Fruit fly (Drosophila melanogaster) whole organism, wandering third instar larva: Measurements from ENCODE around the gene CG9107.

Experiments
- Abd-B ChIP-seq: fragments of >200 bp; optimal IDR thresholded peaks from 2 replicates; lab custom pipeline; 2017; ENCODE audit warnings: missing biosample characterization, missing genetic modification characterization
- CG32264 ChIP-seq: fragments of 200-800 bp; sonication (Bioruptor generic); optimal IDR thresholded peaks from 2 replicates; lab custom pipeline; 2016; ENCODE audit warnings: missing biosample characterization, missing genetic modification characterization
- CG9705 ChIP-seq: fragments of 200-800 bp; sonication (Bioruptor generic); optimal IDR thresholded peaks from 2 replicates; lab custom pipeline; 2018; ENCODE audit warnings: missing biosample characterization, mild to moderate bottlenecking, missing genetic modification characterization
- CrebA ChIP-seq: fragments of 200-800 bp; sonication (Bioruptor generic); optimal IDR thresholded peaks from 2 replicates; lab custom pipeline; 2016; ENCODE audit warnings: missing biosample characterization, mild to moderate bottlenecking, missing genetic modification characterization, borderline replicate concordance
- Dfd ChIP-seq: fragments of >200 bp; optimal IDR thresholded peaks from 2 replicates; lab custom pipeline; 2017; ENCODE audit warnings: missing biosample characterization, missing genetic modification characterization
- Dif ChIP-seq: fragments of 200-275, 200-300 bp; sonication (Bioruptor generic); optimal IDR thresholded peaks from 2 replicates; lab custom pipeline; 2018; ENCODE audit warnings: missing biosample characterization, missing genetic modification characterization; ENCODE audit not compliant: partially characterized antibody
- GATAd ChIP-seq: sonication (Bioruptor generic); optimal IDR thresholded peaks from 2 replicates; lab custom pipeline; 2016; ENCODE audit warnings: missing biosample characterization, missing genetic modification characterization
- HLH106 ChIP-seq: fragments of 200-800 bp; optimal IDR thresholded peaks from 3 replicates; lab custom pipeline; 2019; ENCODE audit warnings: missing biosample characterization, mild to moderate bottlenecking, missing genetic modification characterization, moderate library complexity
- Hnf4 ChIP-seq: fragments of 200-800 bp; sonication (Bioruptor generic); optimal IDR thresholded peaks from 2 replicates; lab custom pipeline; 2016; ENCODE audit warnings: missing biosample characterization, mild to moderate bottlenecking, missing genetic modification characterization
- Hr78 ChIP-seq: fragments of >200 bp; optimal IDR thresholded peaks from 2 replicates; lab custom pipeline; 2017; ENCODE audit warnings: missing biosample characterization, missing genetic modification characterization
- Hr83 ChIP-seq: fragments of 200-300 bp; sonication (Bioruptor generic); optimal IDR thresholded peaks from 2 replicates; lab custom pipeline; 2016; ENCODE audit warnings: missing biosample characterization, mild to moderate bottlenecking, missing genetic modification characterization, moderate library complexity; ENCODE audit not compliant: poor library complexity, severe bottlenecking
- Jra ChIP-seq: sonication (Bioruptor generic); optimal IDR thresholded peaks from 2 replicates; lab custom pipeline; 2016; ENCODE audit warnings: missing biosample characterization, missing genetic modification characterization
- Mio ChIP-seq: sonication (Bioruptor generic); optimal IDR thresholded peaks from 2 replicates; lab custom pipeline; 2016; ENCODE audit warnings: missing biosample characterization, missing genetic modification characterization
- Myc ChIP-seq: fragments of >200 bp; optimal IDR thresholded peaks from 2 replicates; lab custom pipeline; 2017
- N ChIP-seq: fragments of >200 bp; optimal IDR thresholded peaks from 2 replicates; lab custom pipeline; 2018; ENCODE audit warnings: missing biosample characterization, missing external identifiers, missing genetic modification characterization
- OdsH ChIP-seq: fragments of 200-800 bp; sonication (Bioruptor generic); optimal IDR thresholded peaks from 2 replicates; lab custom pipeline; 2016; ENCODE audit warnings: missing biosample characterization, mild to moderate bottlenecking, missing genetic modification characterization
- Rel ChIP-seq, 2 experiments: fragments of 200-800 bp; sonication (Bioruptor generic) in 1 of 2; optimal IDR thresholded peaks; 2 replicates in 1 of 2; 3 replicates in 1 of 2; lab custom pipeline; 2016 to 2019; ENCODE audit warnings: mild to moderate bottlenecking in 2 of 2, missing biosample characterization in 2 of 2, missing genetic modification characterization in 2 of 2, moderate library complexity in 1 of 2
- Sp1 ChIP-seq: fragments of 200-800 bp; sonication (Bioruptor generic); optimal IDR thresholded peaks from 3 replicates; lab custom pipeline; 2019; ENCODE audit warnings: missing biosample characterization, mild to moderate bottlenecking, missing genetic modification characterization, moderate library complexity
- Vsx2 ChIP-seq: fragments of 200-300, 225-300 bp; sonication (Bioruptor generic); optimal IDR thresholded peaks from 2 replicates; lab custom pipeline; 2018; ENCODE audit warnings: missing biosample characterization, missing genetic modification characterization; ENCODE audit not compliant: partially characterized antibody
- br ChIP-seq: fragments of 200-800 bp; sonication (Bioruptor generic); optimal IDR thresholded peaks from 2 replicates; lab custom pipeline; 2016; ENCODE audit warnings: missing biosample characterization, missing genetic modification characterization
- brk ChIP-seq: fragments of 200-800 bp; sonication (Bioruptor generic); optimal IDR thresholded peaks from 2 replicates; lab custom pipeline; 2016; ENCODE audit warnings: missing biosample characterization, mild to moderate bottlenecking, missing genetic modification characterization
- dl ChIP-seq, 2 experiments: fragments of 175-275, 200-275 bp in 1 of 2; fragments of 200-275 bp in 1 of 2; sonication (Bioruptor generic); optimal IDR thresholded peaks; lab custom pipeline; 2018; ENCODE audit warnings: mild to moderate bottlenecking in 2 of 2, missing biosample characterization in 2 of 2, missing genetic modification characterization in 2 of 2, moderate library complexity in 2 of 2; ENCODE audit not compliant: partially characterized antibody in 2 of 2, insufficient read depth in 1 of 2
- dmrt93B ChIP-seq: fragments of 200-800 bp; sonication (Bioruptor generic); optimal IDR thresholded peaks from 2 replicates; lab custom pipeline; 2018; ENCODE audit warnings: missing biosample characterization, mild to moderate bottlenecking, missing genetic modification characterization
- dsf ChIP-seq: sonication (Bioruptor generic); optimal IDR thresholded peaks from 2 replicates; lab custom pipeline; 2016; ENCODE audit warnings: missing biosample characterization, missing genetic modification characterization, borderline replicate concordance
- ey ChIP-seq: fragments of 200-800 bp; sonication (Bioruptor generic); optimal IDR thresholded peaks from 2 replicates; lab custom pipeline; 2016; ENCODE audit warnings: missing biosample characterization, missing genetic modification characterization
- foxo ChIP-seq, 2 experiments: fragments of 200-800 bp; sonication (Bioruptor generic); optimal IDR thresholded peaks; 2 replicates in 1 of 2; 3 replicates in 1 of 2; lab custom pipeline; 2016 to 2017; ENCODE audit warnings: missing biosample characterization in 2 of 2, missing genetic modification characterization in 2 of 2
- fru ChIP-seq: fragments of 200-800 bp; sonication (Bioruptor generic); optimal IDR thresholded peaks from 3 replicates; lab custom pipeline; 2016; ENCODE audit warnings: missing biosample characterization, mild to moderate bottlenecking, missing genetic modification characterization
- h ChIP-seq: fragments of 200-800 bp; sonication (Bioruptor generic); optimal IDR thresholded peaks from 3 replicates; lab custom pipeline; 2016; ENCODE audit warnings: missing biosample characterization, mild to moderate bottlenecking, missing genetic modification characterization
- jim ChIP-seq: fragments of 175-275, 200-325 bp; sonication (Bioruptor generic); optimal IDR thresholded peaks from 2 replicates; lab custom pipeline; 2016; ENCODE audit warnings: missing biosample characterization, mild to moderate bottlenecking, missing genetic modification characterization
- lola ChIP-seq: fragments of >200 bp; optimal IDR thresholded peaks from 2 replicates; lab custom pipeline; 2017; ENCODE audit warnings: missing biosample characterization, missing genetic modification characterization
- pan ChIP-seq: fragments of >200 bp; optimal IDR thresholded peaks from 2 replicates; lab custom pipeline; 2017
- psq ChIP-seq: fragments of 200-800 bp; sonication (Bioruptor generic); optimal IDR thresholded peaks from 3 replicates; lab custom pipeline; 2017; ENCODE audit warnings: missing biosample characterization, mild to moderate bottlenecking, missing genetic modification characterization, moderate library complexity
- rgr ChIP-seq: fragments of 200-800 bp; sonication (Bioruptor generic); optimal IDR thresholded peaks from 3 replicates; lab custom pipeline; 2016; ENCODE audit warnings: missing biosample characterization, mild to moderate bottlenecking, missing genetic modification characterization
- sage ChIP-seq: fragments of 200-800 bp; sonication (Bioruptor generic); optimal IDR thresholded peaks from 2 replicates; lab custom pipeline; 2016; ENCODE audit warnings: missing biosample characterization, mild to moderate bottlenecking, missing genetic modification characterization
- sv ChIP-seq: fragments of 200-800 bp; sonication (Bioruptor generic); optimal IDR thresholded peaks from 3 replicates; lab custom pipeline; 2016; ENCODE audit warnings: missing biosample characterization, missing genetic modification characterization
- tai ChIP-seq: sonication (Bioruptor generic); optimal IDR thresholded peaks from 2 replicates; lab custom pipeline; 2016; ENCODE audit warnings: missing biosample characterization, missing genetic modification characterization
- usp ChIP-seq: fragments of >200 bp; optimal IDR thresholded peaks from 2 replicates; lab custom pipeline; 2017; ENCODE audit warnings: missing biosample characterization, missing genetic modification characterization
- woc ChIP-seq: sonication (Bioruptor generic); optimal IDR thresholded peaks from 2 replicates; lab custom pipeline; 2016; ENCODE audit warnings: missing biosample characterization, mild to moderate bottlenecking, missing genetic modification characterization

Gene CG9107

DNA sequence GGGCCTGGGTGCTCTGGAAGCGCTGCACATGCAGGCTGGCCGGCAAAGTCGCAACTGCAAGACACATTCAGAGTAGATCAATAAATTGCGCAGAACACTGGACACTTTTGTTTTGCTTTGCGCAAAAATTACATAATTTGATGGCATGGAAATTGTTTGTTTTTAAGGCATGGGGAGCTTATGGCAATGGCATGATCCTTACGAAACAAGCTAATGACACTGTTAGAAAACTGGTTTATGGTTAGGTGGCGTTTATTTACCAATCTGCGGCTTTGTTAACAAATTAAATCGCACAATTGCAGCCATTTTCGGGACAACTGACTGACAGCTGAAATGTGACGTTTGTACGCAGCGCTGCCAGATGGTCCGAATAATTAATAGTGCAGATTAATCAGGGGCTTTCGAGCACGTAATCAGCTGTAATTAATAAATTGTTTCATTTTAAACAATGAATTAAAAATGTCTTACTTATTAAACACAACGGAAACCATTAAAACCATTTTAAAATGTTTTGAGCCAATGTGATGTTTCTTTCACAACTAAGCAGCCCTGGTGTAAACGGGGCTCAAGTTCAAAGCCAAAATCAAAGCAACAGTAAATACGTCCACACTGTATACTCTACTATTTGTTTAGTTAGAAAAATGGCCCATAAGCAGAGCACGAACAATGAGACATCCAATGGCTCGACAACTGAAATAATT is 38.2 kb upstream of the CG9107 start, which contains the start of the genes ND-51 and CG13994:
TSS of gene ND-51 (minus strand) at position 376 of the 701 bp plus-strand sequence.
TSS of gene CG13994 (plus strand) at position 608 of the 701 bp plus-strand sequence.
- TF ChIP-seq sv (GFP tag; lab: Kevin White, UChicago): peak; percentile 50
- TF ChIP-seq lola (GFP tag; lab: Kevin White, UChicago): no peak
- peak; percentile 82 for TF ChIP-seq HLH106 (tag; lab: Kevin White, UChicago)
- no peak for TF ChIP-seq br (GFP tag; lab: Kevin White, UChicago)
- TF ChIP-seq Dif (GFP tag; lab: Kevin White, UChicago): no peak
- peak; percentile 71 for TF ChIP-seq CG9705 (GFP tag; lab: Kevin White, UChicago)
- peak; percentile 84 for TF ChIP-seq h
- no peak for TF ChIP-seq dl (GFP tag; optimal IDR thresholded peaks at IDR 0.05; lab: Kevin White, UChicago; ENCODE audit: insufficient read depth in 1 of 2, partially characterized antibody in 2 of 2)
- TF ChIP-seq usp (GFP tag; lab: Kevin White, UChicago): no peak
- no peak for TF ChIP-seq sage (GFP tag; lab: Kevin White, UChicago)
- peak; percentile 3 for TF ChIP-seq OdsH
- TF ChIP-seq N (GFP tag; lab: Kevin White, UChicago): peak; percentile 63
- TF ChIP-seq pan (lab: Kevin White, UChicago): no peak
- TF ChIP-seq foxo (GFP tag; optimal IDR thresholded peaks at IDR 0.05; lab: Kevin White, UChicago): peak in 1 of 2 experiments; percentile 87
- peak; percentile 64 for TF ChIP-seq ey (GFP tag; lab: Kevin White, UChicago)
- peak; percentile 81 for TF ChIP-seq fru
- TF ChIP-seq Hr83 (GFP tag; lab: Kevin White, UChicago): peak; percentile 58
- TF ChIP-seq dsf (GFP tag; lab: Kevin White, UChicago): no peak
- no peak for TF ChIP-seq Abd-B (GFP tag; lab: Kevin White, UChicago)
- no peak for TF ChIP-seq Dfd (GFP tag; lab: Kevin White, UChicago)
- no peak for TF ChIP-seq brk (GFP tag; lab: Kevin White, UChicago)
- no peak for TF ChIP-seq Mio (GFP tag; lab: Kevin White, UChicago)
- peak; percentile 3 for TF ChIP-seq Hr78 (GFP tag; lab: Kevin White, UChicago)
- TF ChIP-seq jim (GFP tag; lab: Kevin White, UChicago): no peak
- peak; percentile 63 for TF ChIP-seq dmrt93B (GFP tag; lab: Kevin White, UChicago)
- TF ChIP-seq CrebA (GFP tag; lab: Kevin White, UChicago): no peak
- TF ChIP-seq Jra (GFP tag; lab: Kevin White, UChicago): no peak
- TF ChIP-seq Hnf4 (GFP tag; lab: Kevin White, UChicago): no peak
- TF ChIP-seq Vsx2 (GFP tag; lab: Kevin White, UChicago): no peak
- no peak for TF ChIP-seq tai (GFP tag; lab: Kevin White, UChicago)
- peak; percentile 66 for TF ChIP-seq Sp1
- no peak for TF ChIP-seq GATAd
- no peak for TF ChIP-seq Myc
- peak; percentile 53 for TF ChIP-seq CG32264 (GFP tag; lab: Kevin White, UChicago)
- no peak for TF ChIP-seq Rel (GFP tag; optimal IDR thresholded peaks at IDR 0.05; lab: Kevin White, UChicago)
- TF ChIP-seq Rel (tag; optimal IDR thresholded peaks at IDR 0.05; lab: Kevin White, UChicago): peak; percentile 66
- TF ChIP-seq woc (GFP tag; lab: Kevin White, UChicago): peak; percentile 83
- TF ChIP-seq psq (GFP tag; lab: Kevin White, UChicago): peak; percentile 51
- peak; percentile 81 for TF ChIP-seq rgr

- TF ChIP-seq rgr: no peak
- no peak for TF ChIP-seq lola (GFP tag; lab: Kevin White, UChicago)
- TF ChIP-seq Hr78 (GFP tag; lab: Kevin White, UChicago): no peak
- TF ChIP-seq HLH106 (tag; lab: Kevin White, UChicago): no peak
- TF ChIP-seq dsf (GFP tag; lab: Kevin White, UChicago): no peak
- no peak for TF ChIP-seq CG9705 (GFP tag; lab: Kevin White, UChicago)
- TF ChIP-seq jim (GFP tag; lab: Kevin White, UChicago): no peak
- no peak for TF ChIP-seq N (GFP tag; lab: Kevin White, UChicago)
- no peak for TF ChIP-seq Hnf4 (GFP tag; lab: Kevin White, UChicago)
- no peak for TF ChIP-seq Abd-B (GFP tag; lab: Kevin White, UChicago)
- no peak for TF ChIP-seq Sp1
- TF ChIP-seq, all 38 proteins: peak for 0
These were observed 35.9 kb upstream of the CG9107 start, which contains the start of gene CG34180 for dm6 chr2L:6060210-6060609. Gene CG34180, plus strand, starts transcription at chr2L:6060510.
